Worm (Caenorhabditis elegans) whole organism, L3 larva: ENCODE data around the gene his-32.
A peak's percentile ranks its signal among the peaks of the same experiment; 100 is the strongest.

Experiments used
- R02D3.7 ChIP-seq: fragments of 150-350 bp; optimal IDR thresholded peaks from 2 replicates; lab custom pipeline; 2014; ENCODE audit warnings: missing biosample characterization, missing genetic modification characterization
- ZK546.5 ChIP-seq: sonication (generic microtip); optimal IDR thresholded peaks from 2 replicates; lab custom pipeline; 2017; ENCODE audit warnings: missing biosample characterization, missing genetic modification characterization
- ama-1 ChIP-seq: fragments of 150-350 bp; optimal IDR thresholded peaks from 2 replicates; lab custom pipeline; 2018
- ceh-28 ChIP-seq: fragments of 150-350 bp; optimal IDR thresholded peaks from 2 replicates; lab custom pipeline; 2014; ENCODE audit warnings: missing biosample characterization, missing genetic modification reagents, missing genetic modification characterization
- ceh-82 ChIP-seq: fragments of 150-350 bp; optimal IDR thresholded peaks from 2 replicates; lab custom pipeline; 2014; ENCODE audit warnings: missing biosample characterization, missing genetic modification characterization
- daf-12 ChIP-seq: fragments of 150-350 bp; optimal IDR thresholded peaks from 2 replicates; lab custom pipeline; 2014; ENCODE audit warnings: missing biosample characterization, missing genetic modification reagents, missing genetic modification characterization
- egl-5 ChIP-seq: fragments of 150-350 bp; optimal IDR thresholded peaks from 2 replicates; lab custom pipeline; 2017; ENCODE audit warnings: missing biosample characterization, missing genetic modification reagents, missing genetic modification characterization, inconsistent platforms
- elt-1 ChIP-seq: fragments of 150-350 bp; optimal IDR thresholded peaks from 2 replicates; lab custom pipeline; 2014; ENCODE audit warnings: missing biosample characterization, missing genetic modification characterization
- elt-2 ChIP-seq: sonication (generic microtip); optimal IDR thresholded peaks from 2 replicates; lab custom pipeline; 2016; ENCODE audit warnings: missing genetic modification reagents, mild to moderate bottlenecking, missing genetic modification characterization, missing compliant biosample characterization
- elt-3 ChIP-seq, 3 experiments: fragments of 150-350 bp in 1 of 3; sonication (generic microtip) in 2 of 3; optimal IDR thresholded peaks; 2 replicates in 2 of 3; 4 replicates in 1 of 3; lab custom pipeline; 2014 to 2017; ENCODE audit warnings: missing biosample characterization in 3 of 3, missing genetic modification characterization in 3 of 3
- eor-1 ChIP-seq, 2 experiments: fragments of 150-350 bp; optimal IDR thresholded peaks; 2 replicates each; lab custom pipeline; 2014 to 2018; ENCODE audit warnings: missing biosample characterization in 2 of 2, missing genetic modification characterization in 2 of 2
- fkh-10 ChIP-seq: sonication (generic microtip); optimal IDR thresholded peaks from 2 replicates; lab custom pipeline; 2017; ENCODE audit warnings: missing biosample characterization, missing genetic modification reagents, missing genetic modification characterization
- fkh-2 ChIP-seq: fragments of 150-350 bp; optimal IDR thresholded peaks from 2 replicates; lab custom pipeline; 2014; ENCODE audit warnings: missing biosample characterization, missing genetic modification reagents, missing genetic modification characterization
- hmg-11 ChIP-seq: sonication (generic microtip); optimal IDR thresholded peaks from 2 replicates; lab custom pipeline; 2016; ENCODE audit warnings: missing genetic modification characterization, missing compliant biosample characterization
- jun-1 ChIP-seq: fragments of 150-350 bp; optimal IDR thresholded peaks from 2 replicates; lab custom pipeline; 2014; ENCODE audit warnings: missing biosample characterization, missing genetic modification reagents, missing genetic modification characterization
- lin-15B ChIP-seq: fragments of 150-350 bp; optimal IDR thresholded peaks from 2 replicates; lab custom pipeline; 2014; ENCODE audit warnings: missing biosample characterization, missing genetic modification characterization
- lin-39 ChIP-seq: fragments of 150-350 bp; optimal IDR thresholded peaks from 2 replicates; lab custom pipeline; 2018; ENCODE audit warnings: missing biosample characterization, missing genetic modification reagents, missing genetic modification characterization
- lsy-12 ChIP-seq: sonication (generic microtip); optimal IDR thresholded peaks from 2 replicates; lab custom pipeline; 2016; ENCODE audit warnings: mild to moderate bottlenecking, missing genetic modification characterization, missing compliant biosample characterization
- mdl-1 ChIP-seq: fragments of 150-350 bp; optimal IDR thresholded peaks from 2 replicates; lab custom pipeline; 2014; ENCODE audit warnings: missing biosample characterization, missing genetic modification characterization
- mml-1 ChIP-seq: fragments of 150-350 bp; sonication (generic microtip); optimal IDR thresholded peaks from 3 replicates; lab custom pipeline; 2014; ENCODE audit warnings: missing biosample characterization, missing genetic modification characterization
- nfya-1 ChIP-seq: sonication (generic microtip); optimal IDR thresholded peaks from 2 replicates; lab custom pipeline; 2017; ENCODE audit warnings: missing genetic modification characterization, mild to moderate bottlenecking, missing compliant biosample characterization, antibody characterized with exemption, moderate library complexity; ENCODE audit not compliant: insufficient read depth
- nhr-12 ChIP-seq: fragments of 150-350 bp; optimal IDR thresholded peaks from 2 replicates; lab custom pipeline; 2014; ENCODE audit warnings: missing biosample characterization, missing genetic modification characterization
- nhr-23 ChIP-seq: fragments of 150-350 bp; optimal IDR thresholded peaks from 2 replicates; lab custom pipeline; 2014; ENCODE audit warnings: missing biosample characterization, missing genetic modification reagents, missing genetic modification characterization
- nhr-25 ChIP-seq: sonication (generic microtip); optimal IDR thresholded peaks from 2 replicates; lab custom pipeline; 2017; ENCODE audit warnings: missing biosample characterization, missing genetic modification characterization
- nhr-28 ChIP-seq: fragments of 150-350 bp; optimal IDR thresholded peaks from 2 replicates; lab custom pipeline; 2014; ENCODE audit warnings: missing biosample characterization, missing genetic modification characterization
- nhr-43 ChIP-seq: sonication (generic microtip); optimal IDR thresholded peaks from 2 replicates; lab custom pipeline; 2016; ENCODE audit warnings: mild to moderate bottlenecking, missing genetic modification characterization, missing compliant biosample characterization; ENCODE audit not compliant: poor library complexity, severe bottlenecking
- nhr-67 ChIP-seq: fragments of 150-350 bp; optimal IDR thresholded peaks from 2 replicates; lab custom pipeline; 2014; ENCODE audit warnings: missing biosample characterization, missing genetic modification characterization
- nhr-77 ChIP-seq: fragments of 150-350 bp; optimal IDR thresholded peaks from 2 replicates; lab custom pipeline; 2014; ENCODE audit warnings: missing biosample characterization, missing genetic modification characterization
- pha-4 ChIP-seq: fragments of 150-350 bp; optimal IDR thresholded peaks from 2 replicates; lab custom pipeline; 2014; ENCODE audit warnings: missing biosample characterization, missing genetic modification reagents, missing genetic modification characterization
- pqm-1 ChIP-seq: fragments of 150-350 bp; optimal IDR thresholded peaks from 2 replicates; lab custom pipeline; 2017; ENCODE audit warnings: missing biosample characterization, missing genetic modification characterization, inconsistent platforms
- sea-2 ChIP-seq: fragments of 150-350 bp; sonication (generic microtip); optimal IDR thresholded peaks from 4 replicates; lab custom pipeline; 2014; ENCODE audit warnings: missing biosample characterization, missing genetic modification reagents, missing genetic modification characterization
- skn-1 ChIP-seq: fragments of 150-350 bp; optimal IDR thresholded peaks from 2 replicates; lab custom pipeline; 2014; ENCODE audit warnings: missing biosample characterization, missing genetic modification characterization
- snpc-4 ChIP-seq: fragments of 150-350 bp; optimal IDR thresholded peaks from 2 replicates; lab custom pipeline; 2014; ENCODE audit warnings: missing biosample characterization, missing genetic modification characterization
- tbx-2 ChIP-seq: sonication (generic microtip); optimal IDR thresholded peaks from 2 replicates; lab custom pipeline; 2016; ENCODE audit warnings: mild to moderate bottlenecking, missing genetic modification characterization, missing compliant biosample characterization
- unc-62 ChIP-seq: fragments of 150-350 bp; sonication (generic microtip); optimal IDR thresholded peaks from 4 replicates; lab custom pipeline; 2014; ENCODE audit warnings: missing biosample characterization, missing genetic modification reagents, missing genetic modification characterization
- ztf-11 ChIP-seq: fragments of 150-350 bp; optimal IDR thresholded peaks from 2 replicates; lab custom pipeline; 2014; ENCODE audit warnings: missing biosample characterization, missing genetic modification characterization
- ztf-4 ChIP-seq: fragments of 150-350 bp; optimal IDR thresholded peaks from 2 replicates; lab custom pipeline; 2014; ENCODE audit warnings: missing biosample characterization, missing genetic modification characterization

The his-32 gene

ce11 chrIV:8376923-8377322 is 42.8 kb downstream of the his-32 start:
- TF ChIP-seq nhr-28 (tag; lab: Kevin White, UChicago) = no peak
- TF ChIP-seq lin-39 = no peak
- TF ChIP-seq nhr-43 = no peak
- peak; percentile 44 for TF ChIP-seq nfya-1 (tag; lab: Kevin White, UChicago)
- TF ChIP-seq pha-4 = peak; percentile 55

- peak; percentile 77 for TF ChIP-seq ama-1
- TF ChIP-seq nhr-43 = peak; percentile 31
- TF ChIP-seq nhr-23 (tag; lab: Kevin White, UChicago) = no peak
- TF ChIP-seq ztf-4 (tag; lab: Kevin White, UChicago) = peak; percentile 47
- TF ChIP-seq lsy-12 (tag; lab: Kevin White, UChicago) = peak; percentile 6
- peak; percentile 2 for TF ChIP-seq elt-2 (tag; lab: Kevin White, UChicago)
These were observed 43.4 kb downstream of the his-32 start, which contains the start of gene D2096.7 for ce11 chrIV:8377501-8377900. D2096.7 (minus strand) TSS chrIV:8377630.

ce11 chrIV:8378280-8378679 is 44.2 kb downstream of the his-32 start:
- TF ChIP-seq ceh-28 (tag; lab: Kevin White, UChicago) (no peak), fkh-10 (GFP tag; lab: Kevin White, UChicago) (no peak), ama-1 (no peak), ceh-82 (tag; lab: Kevin White, UChicago) (no peak), pha-4 (no peak), tbx-2 (tag; lab: Kevin White, UChicago) (no peak), sea-2 (GFP tag; lab: Kevin White, UChicago) (no peak), mdl-1 (no peak), daf-12 (tag; lab: Kevin White, UChicago) (no peak), nhr-77 (tag; lab: Kevin White, UChicago) (no peak), lin-15B (tag; lab: Kevin White, UChicago) (no peak), unc-62 (GFP tag; lab: Kevin White, UChicago) (no peak), nhr-12 (tag; lab: Kevin White, UChicago) (no peak)
- TF ChIP-seq, all 47 proteins: peak for 0

DNA sequence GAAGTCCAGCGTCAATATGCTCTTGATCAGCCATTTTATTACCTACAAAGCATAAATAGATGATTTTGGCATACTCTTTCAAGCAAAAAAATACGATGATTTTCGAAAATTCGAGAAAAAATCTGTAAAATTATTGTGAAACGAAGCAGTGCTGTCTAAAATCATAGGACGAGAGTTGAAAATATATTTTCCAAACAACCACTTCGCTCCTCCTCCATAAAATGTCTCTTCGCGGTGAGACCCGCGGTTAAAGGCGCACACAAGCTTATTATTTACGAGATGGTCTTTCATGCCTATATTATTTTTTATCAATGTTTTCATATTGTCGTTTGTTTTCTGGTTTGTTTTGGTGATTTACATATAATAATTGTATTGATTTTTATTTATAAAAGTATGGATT is 45.2 kb downstream of the his-32 start, which contains the start of gene nap-1:
TSS of gene nap-1 (minus strand) at position 42 of the 400 bp plus-strand sequence.
- peak; percentile 39 for TF ChIP-seq ceh-28 (tag; lab: Kevin White, UChicago)
- no peak for TF ChIP-seq nhr-77 (tag; lab: Kevin White, UChicago)
- peak; percentile 33 for TF ChIP-seq skn-1
- no peak for TF ChIP-seq elt-3 (tag; optimal IDR thresholded peaks at IDR 0.05; lab: Kevin White, UChicago)
- peak; percentile 68 for TF ChIP-seq hmg-11 (tag; lab: Kevin White, UChicago)
- TF ChIP-seq ceh-82 (tag; lab: Kevin White, UChicago) = no peak
- TF ChIP-seq lin-15B (tag; lab: Kevin White, UChicago) = peak; percentile 82
- TF ChIP-seq ztf-11 (tag; lab: Kevin White, UChicago) = no peak
- peak; percentile 97 for TF ChIP-seq R02D3.7 (tag; lab: Kevin White, UChicago)
- peak; percentile 26 for TF ChIP-seq unc-62 (GFP tag; lab: Kevin White, UChicago)
- TF ChIP-seq mml-1 = no peak
- no peak for TF ChIP-seq daf-12 (tag; lab: Kevin White, UChicago)
- no peak for TF ChIP-seq ZK546.5 (tag; lab: Kevin White, UChicago)
- TF ChIP-seq pha-4 = peak; percentile 95
- TF ChIP-seq fkh-2 = no peak
- peak; percentile 24 for TF ChIP-seq fkh-10 (GFP tag; lab: Kevin White, UChicago)
- TF ChIP-seq eor-1 (tag; optimal IDR thresholded peaks at IDR 0.05; lab: Kevin White, UChicago) = no peak
- TF ChIP-seq ztf-4 (tag; lab: Kevin White, UChicago) = peak; percentile 62
- peak; percentile 84 for TF ChIP-seq lin-39
- peak; percentile 47 for TF ChIP-seq nhr-25 (tag; lab: Kevin White, UChicago)
- TF ChIP-seq ama-1 = peak; percentile 14
- peak; percentile 75 for TF ChIP-seq nhr-23 (tag; lab: Kevin White, UChicago)
- TF ChIP-seq pqm-1 = peak; percentile 43
- TF ChIP-seq sea-2 (GFP tag; lab: Kevin White, UChicago) = no peak
- no peak for TF ChIP-seq elt-1 (tag; lab: Kevin White, UChicago)
- TF ChIP-seq snpc-4 (tag; lab: Kevin White, UChicago) = peak; percentile 83
- TF ChIP-seq jun-1 (tag; lab: Kevin White, UChicago) = no peak
- peak; percentile 85 for TF ChIP-seq egl-5 (tag; lab: Kevin White, UChicago)
- TF ChIP-seq nhr-67 (tag; lab: Kevin White, UChicago) = no peak
- TF ChIP-seq nfya-1 (tag; lab: Kevin White, UChicago) = peak; percentile 87
- peak; percentile 58 for TF ChIP-seq elt-2 (tag; lab: Kevin White, UChicago)
